Worm (Caenorhabditis elegans) whole organism, L1 larva: ENCODE data around the gene H29C22.1.

Experiments used
- fkh-10 ChIP-seq: sonication (generic microtip); optimal IDR thresholded peaks from 2 replicates; lab custom pipeline; 2017; ENCODE audit warnings: missing biosample characterization, missing genetic modification reagents, missing genetic modification characterization
- nhr-76 ChIP-seq: sonication (generic microtip); optimal IDR thresholded peaks from 2 replicates; lab custom pipeline; 2017; ENCODE audit warnings: missing biosample characterization, missing genetic modification characterization
- rnt-1 ChIP-seq: sonication (generic microtip); optimal IDR thresholded peaks from 2 replicates; lab custom pipeline; 2016; ENCODE audit warnings: mild to moderate bottlenecking, missing genetic modification characterization, moderate library complexity, missing compliant biosample characterization

ce11 chrX:9278653-9279052, 32.5 kb downstream of the H29C22.1 start, which contains the start of gene B0416.4:
- no peak for TF ChIP-seq nhr-76 (tag; lab: Kevin White, UChicago)
- no peak for TF ChIP-seq rnt-1 (tag; lab: Kevin White, UChicago)
- TF ChIP-seq fkh-10: no peak
